Worm (Caenorhabditis elegans): ENCODE data around the gene F19B10.6.

DNA sequence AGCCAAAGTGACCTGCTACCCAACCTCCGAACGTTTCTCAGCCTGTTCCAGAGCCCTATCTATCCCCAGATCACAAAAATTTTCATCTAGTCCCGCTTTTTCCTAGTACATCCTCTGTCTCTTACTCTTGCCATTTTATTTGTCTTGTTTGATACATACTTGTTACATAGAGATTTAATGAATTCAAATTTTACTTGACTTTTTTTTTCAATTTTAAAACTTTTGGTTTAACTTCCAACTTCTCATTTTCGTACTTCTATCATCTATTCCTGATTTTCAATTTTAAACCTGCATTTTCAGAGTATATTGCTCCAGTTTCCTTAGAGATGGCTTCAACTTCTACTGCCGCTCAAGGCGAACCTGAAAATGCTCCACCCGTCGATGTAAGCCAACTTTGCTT lies 36.8 kb downstream of the F19B10.6 start, which contains the start of gene M151.3:
- TF ChIP-seq nhr-237 (tag; optimal IDR thresholded peaks at IDR 0.05) (no peak), ama-1 (optimal IDR thresholded peaks at IDR 0.05) (no peak), lin-13 (GFP tag; optimal IDR thresholded peaks at IDR 0.05) (no peak), elt-3 (tag; optimal IDR thresholded peaks at IDR 0.05) (no peak), nhr-77 (tag; optimal IDR thresholded peaks at IDR 0.05) (no peak), lsy-2 (tag; optimal IDR thresholded peaks at IDR 0.05) (no peak), ceh-16 (tag; optimal IDR thresholded peaks at IDR 0.05) (no peak), nhr-21 (tag; optimal IDR thresholded peaks at IDR 0.05) (no peak), nhr-12 (tag; optimal IDR thresholded peaks at IDR 0.05) (no peak), ceh-82 (tag; optimal IDR thresholded peaks at IDR 0.05) (no peak), ztf-4 (tag; optimal IDR thresholded peaks at IDR 0.05) (no peak), fos-1 (tag; optimal IDR thresholded peaks at IDR 0.05) (no peak), ztf-11 (tag; optimal IDR thresholded peaks at IDR 0.05) (no peak)
